Fruit fly (Drosophila melanogaster): ENCODE measurements around the gene mtg.

Gene mtg

dm6 chr3R:8206628-8207275 lies 43.5 kb upstream of the mtg start (continued):
- 0 out of 3 replicates have a peak, but pooled peaks have one; percentile 16 for TF ChIP-seq zfh1 (GFP tag; IDR thresholded peaks at IDR 0.05)
- no peak for TF ChIP-seq CG10565 (GFP tag; optimal IDR thresholded peaks at IDR 0.05)
- peak; percentile 20; the same call in 1 of the 2 replicates for TF ChIP-seq ttk (GFP tag; IDR thresholded peaks at IDR 0.05)
- 0 out of 2 replicates have a peak, but pooled peaks have one; percentile 34 for TF ChIP-seq Awh (GFP tag; IDR thresholded peaks at IDR 0.05)
- no peak for TF ChIP-seq D (optimal IDR thresholded peaks at IDR 0.05)
- peak; percentile 21 for TF ChIP-seq D (GFP tag; optimal IDR thresholded peaks at IDR 0.05)
- no peak for TF ChIP-seq CG5180 (GFP tag; optimal IDR thresholded peaks at IDR 0.05)
- TF ChIP-seq CG7556 (GFP tag; optimal IDR thresholded peaks at IDR 0.05) = peak; percentile 54
- TF ChIP-seq slbo (GFP tag; IDR thresholded peaks at IDR 0.05) = peak; percentile 47
- peak; percentile 12 for TF ChIP-seq CG10543 (GFP tag; optimal IDR thresholded peaks at IDR 0.05)
- no peak for TF ChIP-seq Ada2b (GFP tag; IDR thresholded peaks at IDR 0.05)
- no peak for TF ChIP-seq pnt (GFP tag; optimal IDR thresholded peaks at IDR 0.05)
- no peak for TF ChIP-seq Optix (GFP tag; IDR thresholded peaks at IDR 0.05)
- no peak for TF ChIP-seq Myb (GFP tag; optimal IDR thresholded peaks at IDR 0.05)
- TF ChIP-seq BtbVII (GFP tag; optimal IDR thresholded peaks at IDR 0.05) = peak; percentile 20
- 0 out of 3 replicates have a peak, but pooled peaks have one; percentile 27 for TF ChIP-seq Dbx (GFP tag; IDR thresholded peaks at IDR 0.05)
- no peak for TF ChIP-seq Oaz (GFP tag; IDR thresholded peaks at IDR 0.05)
- peak; percentile 58 for TF ChIP-seq CG6689 (GFP tag; IDR thresholded peaks at IDR 0.05)
- 0 out of 2 replicates have a peak, but pooled peaks have one; percentile 12 for TF ChIP-seq CG14667 (GFP tag; IDR thresholded peaks at IDR 0.05)
- TF ChIP-seq Sox100B (GFP tag; optimal IDR thresholded peaks at IDR 0.05) = peak; percentile 47
- TF ChIP-seq chm (GFP tag; IDR thresholded peaks at IDR 0.05) = no peak
- TF ChIP-seq Mad (GFP tag; optimal IDR thresholded peaks at IDR 0.05) = peak; percentile 19
- TF ChIP-seq Hmr (GFP tag; optimal IDR thresholded peaks at IDR 0.05) = peak; percentile 62
- peak; percentile 66 for TF ChIP-seq phol (tag; optimal IDR thresholded peaks at IDR 0.05)
- TF ChIP-seq Ravus (GFP tag; IDR thresholded peaks at IDR 0.05) = no peak
- TF ChIP-seq Ets65A (GFP tag) = peak; percentile 91
- no peak for TF ChIP-seq onecut (GFP tag; IDR thresholded peaks at IDR 0.05)
- TF ChIP-seq CG12219 (GFP tag; optimal IDR thresholded peaks at IDR 0.05) = peak; percentile 18
- no peak for TF ChIP-seq CG16779 (GFP tag; IDR thresholded peaks at IDR 0.05)
- TF ChIP-seq Nf-YC (tag; optimal IDR thresholded peaks at IDR 0.05) = peak; percentile 9
- peak; percentile 33 for TF ChIP-seq az2 (GFP tag; optimal IDR thresholded peaks at IDR 0.05)
- peak; percentile 35 for TF ChIP-seq Abd-B (GFP tag; optimal IDR thresholded peaks at IDR 0.05)
- peak; percentile 25 for TF ChIP-seq CG12744 (GFP tag; optimal IDR thresholded peaks at IDR 0.05)
- TF ChIP-seq CG8765 (GFP tag; IDR thresholded peaks at IDR 0.05) = no peak
- TF ChIP-seq CG12391 (tag; optimal IDR thresholded peaks at IDR 0.05) = peak; percentile 69
- no peak for TF ChIP-seq CG7372 (GFP tag; IDR thresholded peaks at IDR 0.05)
- TF ChIP-seq otp (GFP tag; IDR thresholded peaks at IDR 0.05) = no peak
- no peak for TF ChIP-seq CG11560 (tag; IDR thresholded peaks at IDR 0.05)
- TF ChIP-seq CG3281 (GFP tag; optimal IDR thresholded peaks at IDR 0.05) = peak; percentile 62
- peak; percentile 47 for TF ChIP-seq CG9437 (GFP tag; optimal IDR thresholded peaks at IDR 0.05)
- no peak; the same call in 2 of the 3 replicates for TF ChIP-seq croc (GFP tag; conservative IDR thresholded peaks at IDR 0.05)
- TF ChIP-seq grau (tag; optimal IDR thresholded peaks at IDR 0.05) = peak; percentile 76
- peak; percentile 74 for TF ChIP-seq nmo (GFP tag; optimal IDR thresholded peaks at IDR 0.05)
- TF ChIP-seq Atf6 (GFP tag; IDR thresholded peaks at IDR 0.05) = peak; percentile 57; the same call in 1 of the 2 replicates
- TF ChIP-seq CG15514 (GFP tag; optimal IDR thresholded peaks at IDR 0.05) = peak; percentile 40
- TF ChIP-seq CrebB (tag; optimal IDR thresholded peaks at IDR 0.05) = no peak
- 0 out of 2 replicates have a peak, but pooled peaks have one; percentile 30 for TF ChIP-seq gsb (GFP tag; IDR thresholded peaks at IDR 0.05)
- TF ChIP-seq CG4424 (GFP tag; optimal IDR thresholded peaks at IDR 0.05) = peak; percentile 2
- peak in 1 of 2 experiments; percentile 29 for TF ChIP-seq Eip74EF (GFP tag; optimal IDR thresholded peaks at IDR 0.05)
- TF ChIP-seq unpg (GFP tag; optimal IDR thresholded peaks at IDR 0.05) = peak; percentile 60

Measured in whole organism, embryonic.